Worm (Caenorhabditis elegans) whole organism, young adult: ENCODE measurements around the gene C08E8.1.

Experiments
- B0019.2 ChIP-seq: fragments of 200-800 bp; sonication (Bioruptor generic); conservative IDR thresholded peaks from 2 replicates; pipeline ENCODE4 v1.3.6; 2022; ENCODE audit warnings: missing genetic modification reagents, missing genetic modification characterization, missing compliant biosample characterization
- B0261.1 ChIP-seq: sonication (generic microtip); optimal IDR thresholded peaks from 2 replicates; lab custom pipeline; 2016; ENCODE audit warnings: mild to moderate bottlenecking, missing genetic modification characterization, moderate library complexity, missing compliant biosample characterization
- C06A6.2 ChIP-seq: fragments of 200-800 bp; sonication (Bioruptor generic); conservative IDR thresholded peaks from 2 replicates; pipeline ENCODE4 v1.3.6; 2022; ENCODE audit warnings: missing genetic modification characterization, missing compliant biosample characterization
- C17E4.6 ChIP-seq: fragments of 200-800 bp; sonication (Bioruptor generic); IDR thresholded peaks from 2 replicates; pipeline ENCODE4 v1.3.6; 2022; ENCODE audit warnings: missing genetic modification reagents, missing genetic modification characterization, missing compliant biosample characterization
- D2030.7 ChIP-seq: fragments of 200-800 bp; sonication (Bioruptor generic); IDR thresholded peaks from 2 replicates; pipeline ENCODE4 v1.3.6; 2022; ENCODE audit warnings: missing genetic modification reagents, missing genetic modification characterization, missing compliant biosample characterization
- F23B12.7 ChIP-seq: sonication (generic microtip); optimal IDR thresholded peaks from 2 replicates; lab custom pipeline; 2017; ENCODE audit warnings: missing genetic modification characterization, mild to moderate bottlenecking, missing compliant biosample characterization, antibody characterized with exemption, moderate library complexity; ENCODE audit not compliant: insufficient read depth
- F33H1.4 ChIP-seq: fragments of 200-800 bp; sonication (Bioruptor generic); IDR thresholded peaks from 2 replicates; pipeline ENCODE4 v1.3.6; 2022; ENCODE audit warnings: missing genetic modification reagents, missing genetic modification characterization, missing compliant biosample characterization
- F37B4.10 ChIP-seq: fragments of 200-800 bp; sonication (Bioruptor generic); IDR thresholded peaks from 2 replicates; pipeline ENCODE4 v1.3.6; 2022; ENCODE audit warnings: missing genetic modification characterization, missing compliant biosample characterization
- F39B2.1 ChIP-seq: fragments of 200-800 bp; sonication (Bioruptor generic); IDR thresholded peaks from 2 replicates; pipeline ENCODE4 v1.3.6; 2022; ENCODE audit warnings: missing genetic modification reagents, missing genetic modification characterization, missing compliant biosample characterization
- F52B5.7 ChIP-seq: sonication (generic microtip); optimal IDR thresholded peaks from 2 replicates; lab custom pipeline; 2016; ENCODE audit warnings: mild to moderate bottlenecking, missing genetic modification characterization, missing compliant biosample characterization
- K11D2.4 ChIP-seq: fragments of 200-800 bp; sonication (Bioruptor generic); IDR thresholded peaks from 2 replicates; pipeline ENCODE4 v1.3.6; 2022; ENCODE audit warnings: missing genetic modification reagents, missing genetic modification characterization, missing compliant biosample characterization
- Y79H2A.3 ChIP-seq: fragments of 200-800 bp; sonication (Bioruptor generic); conservative IDR thresholded peaks from 2 replicates; pipeline ENCODE4 v1.3.6; 2022; ENCODE audit warnings: missing genetic modification reagents, missing genetic modification characterization, missing compliant biosample characterization
- Y95B8A.8 ChIP-seq: fragments of 200-800 bp; sonication (Bioruptor generic); IDR thresholded peaks from 2 replicates; pipeline ENCODE4 v1.3.6; 2022; ENCODE audit warnings: missing genetic modification reagents, missing genetic modification characterization, missing compliant biosample characterization
- akir-1 ChIP-seq: fragments of 200-800 bp; sonication (Bioruptor generic); optimal IDR thresholded peaks from 2 replicates; lab custom pipeline; 2018; ENCODE audit warnings: mild to moderate bottlenecking, missing genetic modification characterization, moderate library complexity, missing compliant biosample characterization
- bed-1 ChIP-seq: fragments of 200-800 bp; sonication (Bioruptor generic); IDR thresholded peaks from 2 replicates; pipeline ENCODE4 v1.3.6; 2022; ENCODE audit warnings: missing genetic modification reagents, missing genetic modification characterization, missing compliant biosample characterization
- cebp-1 ChIP-seq, 2 experiments: fragments of 200-800 bp in 1 of 2; sonication (Bioruptor generic) in 1 of 2; sonication (generic microtip) in 1 of 2; IDR thresholded peaks in 1 of 2; optimal IDR thresholded peaks in 1 of 2; 2 replicates each; pipeline versions ENCODE4 v1.3.6 to Lab custom; 2017 to 2022; ENCODE audit warnings: missing compliant biosample characterization in 2 of 2, missing genetic modification characterization in 2 of 2, mild to moderate bottlenecking in 1 of 2, missing genetic modification reagents in 1 of 2, moderate library complexity in 1 of 2
- cebp-2 ChIP-seq: fragments of 200-800 bp; sonication (Bioruptor generic); IDR thresholded peaks from 2 replicates; pipeline ENCODE4 v1.3.6; 2022; ENCODE audit warnings: missing genetic modification characterization, missing compliant biosample characterization
- ceh-100 ChIP-seq: fragments of 200-800 bp; sonication (Bioruptor generic); IDR thresholded peaks from 2 replicates; pipeline ENCODE4 v1.3.6; 2022; ENCODE audit warnings: missing genetic modification reagents, missing genetic modification characterization, missing compliant biosample characterization
- ceh-40 ChIP-seq: fragments of 200-800 bp; sonication (Bioruptor generic); IDR thresholded peaks from 2 replicates; pipeline ENCODE4 v1.3.6; 2022; ENCODE audit warnings: missing genetic modification characterization, missing compliant biosample characterization
- dpff-1 ChIP-seq: sonication (generic microtip); optimal IDR thresholded peaks from 2 replicates; lab custom pipeline; 2017; ENCODE audit warnings: mild to moderate bottlenecking, missing genetic modification characterization, missing compliant biosample characterization
- egl-44 ChIP-seq: fragments of 200-800 bp; sonication (Bioruptor generic); IDR thresholded peaks from 2 replicates; pipeline ENCODE4 v1.3.6; 2022; ENCODE audit warnings: missing genetic modification reagents, missing genetic modification characterization, missing compliant biosample characterization
- gei-17 ChIP-seq: fragments of 200-800 bp; sonication (Bioruptor generic); optimal IDR thresholded peaks from 2 replicates; lab custom pipeline; 2018; ENCODE audit warnings: mild to moderate bottlenecking, missing genetic modification characterization, missing compliant biosample characterization
- him-1 ChIP-seq: sonication (generic microtip); optimal IDR thresholded peaks from 2 replicates; lab custom pipeline; 2016; ENCODE audit warnings: missing genotype, missing genetic modification reagents, missing genetic modification characterization, missing compliant biosample characterization
- hrde-1 ChIP-seq: sonication (generic microtip); optimal IDR thresholded peaks from 2 replicates; lab custom pipeline; 2016; ENCODE audit warnings: missing genetic modification characterization, mild to moderate bottlenecking, missing compliant biosample characterization, moderate library complexity, missing genotype, missing genetic modification reagents, borderline replicate concordance
- hsf-1 ChIP-seq: fragments of 200-800 bp; sonication (Bioruptor generic); IDR thresholded peaks from 2 replicates; pipeline ENCODE4 v1.3.6; 2022; ENCODE audit warnings: missing genetic modification reagents, missing genetic modification characterization, missing compliant biosample characterization
- lag-1 ChIP-seq: fragments of 200-800 bp; sonication (Bioruptor generic); IDR thresholded peaks from 2 replicates; pipeline ENCODE4 v1.3.6; 2022; ENCODE audit warnings: missing genetic modification reagents, missing genetic modification characterization, missing compliant biosample characterization
- lin-26 ChIP-seq: fragments of 200-800 bp; sonication (Bioruptor generic); IDR thresholded peaks from 2 replicates; pipeline ENCODE4 v1.3.6; 2022; ENCODE audit warnings: missing genetic modification reagents, missing genetic modification characterization, missing compliant biosample characterization
- lin-35 ChIP-seq, 3 experiments: fragments of 150-350 bp in 2 of 3; sonication (generic microtip) in 1 of 3; optimal IDR thresholded peaks; 2 replicates each; lab custom pipeline; 2014 to 2018; ENCODE audit warnings: missing biosample characterization in 3 of 3, missing genetic modification characterization in 3 of 3, missing genetic modification reagents in 3 of 3
- lin-40 ChIP-seq: sonication (generic microtip); optimal IDR thresholded peaks from 2 replicates; lab custom pipeline; 2016; ENCODE audit warnings: missing genetic modification characterization, mild to moderate bottlenecking, missing compliant biosample characterization, missing genotype, missing genetic modification reagents
- lin-54 ChIP-seq: fragments of 200-800 bp; sonication (Bioruptor generic); optimal IDR thresholded peaks from 2 replicates; lab custom pipeline; 2018; ENCODE audit warnings: mild to moderate bottlenecking, missing genetic modification characterization, missing compliant biosample characterization
- lir-1 ChIP-seq: fragments of 200-800 bp; sonication (Bioruptor generic); conservative IDR thresholded peaks from 2 replicates; pipeline ENCODE4 v1.3.6; 2022; ENCODE audit warnings: missing genetic modification reagents, missing genetic modification characterization, missing compliant biosample characterization
- lsy-27 ChIP-seq: sonication (generic microtip); optimal IDR thresholded peaks from 2 replicates; lab custom pipeline; 2017; ENCODE audit warnings: missing genetic modification characterization, mild to moderate bottlenecking, missing compliant biosample characterization, antibody characterized with exemption, missing genotype, borderline replicate concordance; ENCODE audit not compliant: insufficient read depth
- nhr-27 ChIP-seq: fragments of 200-800 bp; sonication (Bioruptor generic); optimal IDR thresholded peaks from 2 replicates; lab custom pipeline; 2018; ENCODE audit warnings: mild to moderate bottlenecking, missing genetic modification characterization, moderate library complexity, missing compliant biosample characterization
- nhr-80 ChIP-seq: sonication (generic microtip); optimal IDR thresholded peaks from 2 replicates; lab custom pipeline; 2016; ENCODE audit warnings: missing genetic modification characterization, missing compliant biosample characterization
- pha-4 ChIP-seq: fragments of 150-350 bp; sonication (generic microtip); optimal IDR thresholded peaks from 2 replicates; lab custom pipeline; 2014; ENCODE audit warnings: missing biosample characterization, missing genetic modification reagents, missing genetic modification characterization
- rec-8 ChIP-seq, 2 experiments: sonication (generic microtip); optimal IDR thresholded peaks; 2 replicates each; lab custom pipeline; 2016; ENCODE audit warnings: mild to moderate bottlenecking in 2 of 2, missing genetic modification characterization in 2 of 2, missing genetic modification reagents in 2 of 2, missing genotype in 2 of 2, missing biosample characterization in 1 of 2, missing compliant biosample characterization in 1 of 2, moderate library complexity in 1 of 2
- sptf-2 ChIP-seq: fragments of 200-800 bp; sonication (Bioruptor generic); optimal IDR thresholded peaks from 2 replicates; lab custom pipeline; 2018; ENCODE audit warnings: mild to moderate bottlenecking, missing genetic modification characterization, missing compliant biosample characterization
- zim-3 ChIP-seq: sonication (generic microtip); optimal IDR thresholded peaks from 2 replicates; lab custom pipeline; 2017; ENCODE audit warnings: mild to moderate bottlenecking, missing genetic modification characterization, moderate library complexity, missing compliant biosample characterization
- ztf-26 ChIP-seq: sonication (generic microtip); optimal IDR thresholded peaks from 2 replicates; lab custom pipeline; 2017; ENCODE audit warnings: missing genetic modification characterization, missing compliant biosample characterization

C08E8.1 gene

DNA sequence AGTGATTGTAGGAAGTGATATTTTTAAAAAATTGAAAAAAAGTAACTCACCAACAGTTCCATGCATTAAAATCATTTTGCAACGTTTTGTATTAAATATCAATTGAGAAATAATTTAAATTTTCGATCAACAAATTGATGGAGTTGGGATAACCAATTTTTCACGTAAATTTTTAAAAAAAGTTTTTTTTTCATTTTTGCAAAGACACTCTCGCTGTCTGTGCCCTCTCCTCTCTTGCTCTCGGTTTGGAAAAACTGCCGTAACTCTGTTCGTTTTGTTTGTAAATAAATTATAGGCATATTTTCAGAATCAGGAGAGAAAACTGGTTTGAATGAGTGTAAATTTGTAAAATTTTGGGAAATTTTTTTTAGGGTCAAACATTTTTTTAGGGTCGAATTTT, 35.5 kb upstream of the C08E8.1 start, which contains the start of gene Y51A2B.16:
Gene Y51A2B.16 (minus strand): TSS at position 101 of the 400 bp plus-strand sequence.
- TF ChIP-seq lin-40 (tag; lab: Kevin White, UChicago) (no peak), cebp-1 (GFP tag; IDR thresholded peaks at IDR 0.05; lab: Robert Waterston, UW) (no peak), cebp-1 (tag; optimal IDR thresholded peaks at IDR 0.05; lab: Kevin White, UChicago) (no peak), F37B4.10 (no peak), K11D2.4 (no peak), ztf-26 (tag; lab: Kevin White, UChicago) (no peak)

DNA sequence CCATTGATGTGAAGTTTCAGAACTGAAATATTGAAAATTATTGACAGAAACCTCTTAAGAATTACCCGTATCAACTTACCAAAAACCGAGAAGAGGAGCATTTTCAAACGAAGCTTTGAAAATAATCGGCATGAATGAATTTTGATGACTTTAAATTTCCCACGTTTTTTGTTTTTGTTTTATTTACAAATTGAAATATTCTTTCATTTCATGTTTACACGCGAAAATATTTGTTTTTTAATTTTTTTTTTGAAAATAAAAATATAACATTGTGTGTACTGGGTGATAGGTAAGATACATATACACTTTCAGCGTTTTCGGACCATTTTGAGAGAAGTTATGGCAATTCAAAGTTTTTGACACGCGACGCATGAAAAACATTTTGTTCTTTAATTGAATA, 33.3 kb upstream of the C08E8.1 start, which contains the start of gene Y51A2B.9:
Gene Y51A2B.9 (minus strand): TSS at position 101 of the 400 bp plus-strand sequence.
- no peak for TF ChIP-seq lin-26 (GFP tag; lab: Robert Waterston, UW)
- no peak for TF ChIP-seq nhr-27
- TF ChIP-seq F33H1.4 (GFP tag; lab: Robert Waterston, UW), result no peak
- TF ChIP-seq, all 124 proteins: peak for 0

DNA sequence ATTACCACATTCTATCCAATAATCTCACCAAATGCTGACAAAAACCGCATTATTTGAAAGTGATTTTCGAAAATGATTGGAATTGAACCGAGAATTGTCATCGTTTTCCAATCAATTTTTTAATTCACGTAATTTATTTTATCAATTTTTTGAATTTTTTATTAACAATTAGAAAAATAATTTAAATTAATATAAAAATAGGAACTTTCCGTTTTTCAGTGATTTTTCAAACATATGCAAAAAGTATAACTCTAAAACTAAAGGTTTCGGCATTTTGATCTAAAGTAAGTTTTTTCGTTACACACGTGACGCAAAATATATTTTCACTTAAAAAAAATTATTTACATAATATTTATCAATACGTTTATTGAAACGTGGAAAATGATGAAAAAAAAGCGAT, 31.9 kb upstream of the C08E8.1 start, which contains the start of gene Y51A2B.6:
Gene Y51A2B.6 (minus strand): TSS at position 101 of the 400 bp plus-strand sequence.
- TF ChIP-seq D2030.7 (no peak), lin-54 (GFP tag; lab: Kevin White, UChicago) (no peak), lir-1 (GFP tag; lab: Robert Waterston, UW) (no peak), nhr-80 (tag; lab: Kevin White, UChicago) (no peak), ceh-100 (no peak), pha-4 (tag; lab: Kevin White, UChicago) (no peak), dpff-1 (tag; lab: Kevin White, UChicago) (no peak), Y95B8A.8 (GFP tag; lab: Robert Waterston, UW) (no peak), Y79H2A.3 (GFP tag; lab: Robert Waterston, UW) (no peak), zim-3 (tag; lab: Kevin White, UChicago) (no peak), cebp-2 (GFP tag; lab: Robert Waterston, UW) (no peak), gei-17 (GFP tag; lab: Kevin White, UChicago) (no peak), B0261.1 (no peak), akir-1 (GFP tag; lab: Kevin White, UChicago) (no peak), rec-8 (tag; optimal IDR thresholded peaks at IDR 0.05; lab: Kevin White, UChicago) (no peak), lin-35 (GFP tag; optimal IDR thresholded peaks at IDR 0.05; lab: Kevin White, UChicago) (no peak)

DNA sequence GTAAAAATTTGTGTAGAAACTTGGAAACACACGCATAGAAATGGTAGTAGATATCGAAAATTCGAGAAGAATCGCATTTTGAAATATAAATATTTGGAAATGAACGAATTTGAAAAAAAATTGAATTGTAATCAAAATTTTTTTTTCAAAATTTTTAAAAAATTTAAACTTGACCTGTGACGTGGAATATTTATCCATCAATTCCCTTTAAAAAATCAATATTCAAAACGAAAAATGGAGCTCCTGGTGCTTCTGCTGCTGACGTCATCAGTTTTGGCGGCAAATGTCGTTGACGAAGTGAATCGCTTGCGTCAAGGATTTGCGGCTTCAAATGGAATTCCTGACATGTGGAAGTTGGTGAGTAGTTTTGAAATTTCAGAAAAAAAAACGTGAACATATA, 26.7 kb upstream of the C08E8.1 start, which contains the start of the genes Y51A2B.4 and Y51A2B.5:
Gene Y51A2B.4 (minus strand): TSS at position 101 of the 400 bp plus-strand sequence.
Gene Y51A2B.5 (plus strand): TSS at position 232 of the 400 bp plus-strand sequence.
- TF ChIP-seq lin-40 (tag; lab: Kevin White, UChicago) (no peak), hsf-1 (GFP tag; lab: Robert Waterston, UW) (no peak), D2030.7 (no peak), B0019.2 (GFP tag; lab: Robert Waterston, UW) (no peak), egl-44 (GFP tag; lab: Robert Waterston, UW) (no peak), C17E4.6 (GFP tag; lab: Robert Waterston, UW) (no peak), bed-1 (GFP tag; lab: Robert Waterston, UW) (no peak), F23B12.7 (tag; lab: Kevin White, UChicago) (no peak), hrde-1 (tag; lab: Kevin White, UChicago) (no peak), sptf-2 (no peak), C06A6.2 (no peak), him-1 (no peak), ceh-40 (GFP tag; lab: Robert Waterston, UW) (no peak), F39B2.1 (GFP tag; lab: Robert Waterston, UW) (no peak), lin-35 (GFP tag; optimal IDR thresholded peaks at IDR 0.05; lab: Kevin White, UChicago) (no peak), F52B5.7 (tag; lab: Kevin White, UChicago) (no peak), Y95B8A.8 (GFP tag; lab: Robert Waterston, UW) (no peak), lag-1 (no peak), lsy-27 (no peak), lin-26 (GFP tag; lab: Robert Waterston, UW) (no peak)
